Worm (Caenorhabditis elegans) whole organism, dauer: Measurements from ENCODE around the gene K04C2.3.

Experiments used
- unc-62 ChIP-seq: sonication (generic microtip); optimal IDR thresholded peaks from 2 replicates; lab custom pipeline; 2017; ENCODE audit warnings: missing biosample characterization, missing genetic modification reagents, missing genetic modification characterization

Gene K04C2.3

ce11 chrIII:6884203-6884602, 11.3 kb downstream of the K04C2.3 start, which contains the start of gene med-2:
TSS of gene med-2 (plus strand) at chrIII:6884503.
- TF ChIP-seq unc-62 (GFP tag; lab: Kevin White, UChicago): no peak

ce11 chrIII:6885889-6886288, 13.0 kb downstream of the K04C2.3 start:
- no peak for TF ChIP-seq unc-62 (GFP tag; lab: Kevin White, UChicago)

- TF ChIP-seq unc-62 (GFP tag; lab: Kevin White, UChicago): no peak
These were observed 14.7 kb downstream of the K04C2.3 start for ce11 chrIII:6887574-6887973.

- no peak for TF ChIP-seq unc-62 (GFP tag; lab: Kevin White, UChicago)
These were observed 15.6 kb downstream of the K04C2.3 start for ce11 chrIII:6888497-6888896.

- no peak for TF ChIP-seq unc-62 (GFP tag; lab: Kevin White, UChicago)
These were observed 16.3 kb downstream of the K04C2.3 start, which contains the start of the genes brd-1 and K04C2.2 for ce11 chrIII:6888999-6889824. TSS of gene brd-1 (minus strand) at chrIII:6889504. TSS of gene K04C2.2 (plus strand) at chrIII:6889774.

- no peak for TF ChIP-seq unc-62 (GFP tag; lab: Kevin White, UChicago)
These were observed 18.7 kb downstream of the K04C2.3 start, which contains the start of gene K04C2.5 for ce11 chrIII:6891560-6891959. TSS of gene K04C2.5 (minus strand) at chrIII:6891660.

- TF ChIP-seq unc-62 (GFP tag; lab: Kevin White, UChicago): no peak
These were observed 22.3 kb downstream of the K04C2.3 start for ce11 chrIII:6895166-6895565.

ce11 chrIII:6895677-6896076, 22.8 kb downstream of the K04C2.3 start:
- TF ChIP-seq unc-62 (GFP tag; lab: Kevin White, UChicago): no peak

- no peak for TF ChIP-seq unc-62 (GFP tag; lab: Kevin White, UChicago)
These were observed 24.7 kb downstream of the K04C2.3 start, which contains the start of gene T07E3.4 for ce11 chrIII:6897587-6898064. TSS of gene T07E3.4 (plus strand) at chrIII:6898014.

ce11 chrIII:6898518-6898917, 25.6 kb downstream of the K04C2.3 start:
- TF ChIP-seq unc-62 (GFP tag; lab: Kevin White, UChicago): no peak

ce11 chrIII:6900609-6901008, 27.7 kb downstream of the K04C2.3 start:
- TF ChIP-seq unc-62 (GFP tag; lab: Kevin White, UChicago): no peak

ce11 chrIII:6903056-6903977, 30.4 kb downstream of the K04C2.3 start, which contains the start of the genes brc-2 and T07E3.3:
TSS of gene brc-2 (minus strand) at chrIII:6903106.
TSS of gene T07E3.3 (plus strand) at chrIII:6903877.
- TF ChIP-seq unc-62 (GFP tag; lab: Kevin White, UChicago): no peak

- TF ChIP-seq unc-62 (GFP tag; lab: Kevin White, UChicago): no peak
These were observed 31.6 kb downstream of the K04C2.3 start for ce11 chrIII:6904468-6904867.

ce11 chrIII:6906409-6906808, 33.5 kb downstream of the K04C2.3 start, which contains the start of gene T07E3.2:
TSS of gene T07E3.2 (plus strand) at chrIII:6906709.
- no peak for TF ChIP-seq unc-62 (GFP tag; lab: Kevin White, UChicago)

- no peak for TF ChIP-seq unc-62 (GFP tag; lab: Kevin White, UChicago)
These were observed 39.5 kb downstream of the K04C2.3 start, which contains the start of gene pdf-1 for ce11 chrIII:6912381-6912780. TSS of gene pdf-1 (minus strand) at chrIII:6912481.
